Worm (Caenorhabditis elegans): ENCODE data around the gene cest-17.

DNA sequence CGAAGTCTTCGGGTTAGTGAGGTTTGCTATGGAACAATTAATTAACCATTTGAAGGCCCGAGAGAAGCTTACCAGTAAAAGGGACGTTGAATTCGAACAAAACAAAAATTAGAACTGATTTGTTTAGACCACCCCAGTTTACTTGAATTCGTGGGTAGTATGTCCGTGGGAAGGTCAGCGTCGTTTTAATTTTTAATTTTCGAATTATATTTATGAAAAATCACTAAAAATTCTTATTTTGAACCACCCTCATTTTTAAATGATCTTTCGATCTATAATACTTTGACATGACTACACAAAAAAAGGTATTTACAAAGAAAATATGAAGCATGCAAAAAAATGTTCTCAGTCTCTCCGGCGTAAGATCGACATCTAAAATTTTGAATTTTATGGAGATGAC is 42.3 kb downstream of the cest-17 start, which contains the start of gene C16D9.5:
- no peak for TF ChIP-seq him-1 (tag; optimal IDR thresholded peaks at IDR 0.05)
- TF ChIP-seq W03F9.2 (tag; optimal IDR thresholded peaks at IDR 0.05), result no peak
- TF ChIP-seq dao-5 (tag; optimal IDR thresholded peaks at IDR 0.05), result no peak
